Worm (Caenorhabditis elegans) whole organism, midembryonic: Measurements from ENCODE around the gene R10E8.5.

Experiments
- T22C8.4 ChIP-seq: fragments of 200-800 bp; sonication (Bioruptor generic); IDR thresholded peaks from 2 replicates; pipeline ENCODE4 v1.3.6; 2022; ENCODE audit warnings: missing genetic modification characterization, missing compliant biosample characterization
- flt-1 ChIP-seq: fragments of 200-800 bp; sonication (Bioruptor generic); IDR thresholded peaks from 2 replicates; pipeline ENCODE4 v1.3.6; 2022; ENCODE audit warnings: missing genetic modification characterization, missing compliant biosample characterization
- klf-2 ChIP-seq: fragments of 200-800 bp; sonication (Bioruptor generic); conservative IDR thresholded peaks from 2 replicates; pipeline ENCODE4 v1.3.6; 2022; ENCODE audit warnings: missing genetic modification reagents, missing genetic modification characterization, missing compliant biosample characterization
- med-1 ChIP-seq: sonication (generic microtip); optimal IDR thresholded peaks from 2 replicates; lab custom pipeline; 2017; ENCODE audit warnings: missing genetic modification characterization, mild to moderate bottlenecking, missing compliant biosample characterization, antibody characterized with exemption, missing genetic modification reagents; ENCODE audit not compliant: insufficient read depth
- ref-1 ChIP-seq: fragments of 200-800 bp; sonication (Bioruptor generic); conservative IDR thresholded peaks from 2 replicates; pipeline ENCODE4 v1.3.6; 2022; ENCODE audit warnings: missing genetic modification reagents, missing genetic modification characterization, missing compliant biosample characterization
- ztf-23 ChIP-seq: fragments of 200-800 bp; sonication (Bioruptor generic); IDR thresholded peaks from 2 replicates; pipeline ENCODE4 v1.3.6; 2022; ENCODE audit warnings: missing genetic modification reagents, missing genetic modification characterization, missing compliant biosample characterization
- ztf-29 ChIP-seq: fragments of 200-800 bp; sonication (Bioruptor generic); IDR thresholded peaks from 2 replicates; pipeline ENCODE4 v1.3.6; 2022; ENCODE audit warnings: missing genetic modification reagents, missing genetic modification characterization, missing compliant biosample characterization

ce11 chrV:18265514-18265913 lies 10.9 kb downstream of the R10E8.5 start:
- TF ChIP-seq flt-1 (GFP tag; lab: Robert Waterston, UW): no peak
- no peak for TF ChIP-seq ztf-29 (GFP tag; lab: Robert Waterston, UW)
- no peak for TF ChIP-seq T22C8.4 (GFP tag; lab: Robert Waterston, UW)
- no peak for TF ChIP-seq ztf-23 (GFP tag; lab: Robert Waterston, UW)
- TF ChIP-seq med-1 (GFP tag; lab: Kevin White, UChicago): no peak
- TF ChIP-seq ref-1: no peak
- TF ChIP-seq klf-2 (GFP tag; lab: Robert Waterston, UW): no peak
